Worm (Caenorhabditis elegans) whole organism, late embryonic: ENCODE results near the gene F47B10.8.

Experiments used
- F13H6.1 ChIP-seq: sonication (generic microtip); optimal IDR thresholded peaks from 2 replicates; lab custom pipeline; 2016; ENCODE audit warnings: missing genetic modification characterization, missing compliant biosample characterization
- K02D7.2 ChIP-seq: sonication (generic microtip); optimal IDR thresholded peaks from 2 replicates; lab custom pipeline; 2017; ENCODE audit warnings: mild to moderate bottlenecking, missing genetic modification characterization, missing compliant biosample characterization
- K09A11.1 ChIP-seq: sonication (generic microtip); optimal IDR thresholded peaks from 2 replicates; lab custom pipeline; 2017; ENCODE audit warnings: antibody characterized with exemption, mild to moderate bottlenecking, missing genetic modification characterization, missing compliant biosample characterization; ENCODE audit not compliant: insufficient read depth
- Y22D7AL.16 ChIP-seq: sonication (generic microtip); optimal IDR thresholded peaks from 2 replicates; lab custom pipeline; 2016; ENCODE audit warnings: missing genetic modification characterization, missing compliant biosample characterization
- ama-1 ChIP-seq: fragments of 150-350 bp; optimal IDR thresholded peaks from 2 replicates; lab custom pipeline; 2014
- ceh-14 ChIP-seq: sonication (generic microtip); optimal IDR thresholded peaks from 2 replicates; lab custom pipeline; 2016; ENCODE audit warnings: missing genotype, missing genetic modification characterization, missing compliant biosample characterization
- ceh-2 ChIP-seq: sonication (generic microtip); optimal IDR thresholded peaks from 2 replicates; lab custom pipeline; 2016; ENCODE audit warnings: missing genotype, missing genetic modification characterization, missing compliant biosample characterization
- ceh-24 ChIP-seq: sonication (generic microtip); optimal IDR thresholded peaks from 2 replicates; lab custom pipeline; 2016; ENCODE audit warnings: mild to moderate bottlenecking, missing genetic modification characterization, missing compliant biosample characterization
- ceh-45 ChIP-seq: fragments of 200-800 bp; sonication (Bioruptor generic); IDR thresholded peaks from 2 replicates; pipeline ENCODE4 v1.3.6; 2022; ENCODE audit warnings: missing genetic modification reagents, missing genetic modification characterization, missing compliant biosample characterization
- ceh-6 ChIP-seq: fragments of 200-800 bp; sonication (Bioruptor generic); optimal IDR thresholded peaks from 2 replicates; lab custom pipeline; 2018; ENCODE audit warnings: mild to moderate bottlenecking, missing genetic modification characterization, missing compliant biosample characterization
- elt-2 ChIP-seq: sonication (generic microtip); optimal IDR thresholded peaks from 2 replicates; lab custom pipeline; 2016; ENCODE audit warnings: missing genetic modification reagents, missing genetic modification characterization, missing compliant biosample characterization
- elt-4 ChIP-seq: sonication (generic microtip); optimal IDR thresholded peaks from 2 replicates; lab custom pipeline; 2016; ENCODE audit warnings: missing genetic modification characterization, missing compliant biosample characterization
- ets-4 ChIP-seq: sonication (generic microtip); optimal IDR thresholded peaks from 2 replicates; lab custom pipeline; 2016; ENCODE audit warnings: missing genetic modification characterization, missing compliant biosample characterization
- eyg-1 ChIP-seq: sonication (generic microtip); optimal IDR thresholded peaks from 2 replicates; lab custom pipeline; 2016; ENCODE audit warnings: missing genotype, missing genetic modification characterization, missing compliant biosample characterization
- fkh-10 ChIP-seq: fragments of 150-350 bp; optimal IDR thresholded peaks from 2 replicates; lab custom pipeline; 2014; ENCODE audit warnings: missing biosample characterization, missing genetic modification reagents, missing genetic modification characterization
- gmeb-2 ChIP-seq: sonication (generic microtip); optimal IDR thresholded peaks from 2 replicates; lab custom pipeline; 2016; ENCODE audit warnings: missing genetic modification characterization, inconsistent platforms, missing compliant biosample characterization
- hlh-13 ChIP-seq: fragments of 200-800 bp; sonication (Bioruptor generic); optimal IDR thresholded peaks from 2 replicates; lab custom pipeline; 2018; ENCODE audit warnings: mild to moderate bottlenecking, missing genetic modification characterization, missing compliant biosample characterization
- hlh-15 ChIP-seq: sonication (generic microtip); optimal IDR thresholded peaks from 2 replicates; lab custom pipeline; 2016; ENCODE audit warnings: missing genetic modification characterization, missing compliant biosample characterization
- lim-6 ChIP-seq: sonication (generic microtip); optimal IDR thresholded peaks from 2 replicates; lab custom pipeline; 2016; ENCODE audit warnings: missing genetic modification characterization, missing compliant biosample characterization
- madf-2 ChIP-seq: sonication (generic microtip); optimal IDR thresholded peaks from 2 replicates; lab custom pipeline; 2017; ENCODE audit warnings: missing genetic modification characterization, missing compliant biosample characterization
- nhr-11 ChIP-seq: fragments of 150-350 bp; optimal IDR thresholded peaks from 2 replicates; lab custom pipeline; 2014; ENCODE audit warnings: missing biosample characterization, missing genetic modification characterization
- npax-4 ChIP-seq: sonication (generic microtip); optimal IDR thresholded peaks from 2 replicates; lab custom pipeline; 2016; ENCODE audit warnings: missing genetic modification characterization, missing compliant biosample characterization
- odd-2 ChIP-seq: sonication (generic microtip); optimal IDR thresholded peaks from 2 replicates; lab custom pipeline; 2017; ENCODE audit warnings: antibody characterized with exemption, mild to moderate bottlenecking, missing genetic modification characterization, missing compliant biosample characterization
- pag-3 ChIP-seq: sonication (generic microtip); optimal IDR thresholded peaks from 2 replicates; lab custom pipeline; 2016; ENCODE audit warnings: missing compliant biosample characterization, missing genetic modification characterization, borderline replicate concordance
- pat-9 ChIP-seq: fragments of 200-800 bp; sonication (Bioruptor generic); optimal IDR thresholded peaks from 2 replicates; lab custom pipeline; 2018; ENCODE audit warnings: mild to moderate bottlenecking, missing genetic modification characterization, moderate library complexity, missing compliant biosample characterization
- pha-2 ChIP-seq: sonication (generic microtip); optimal IDR thresholded peaks from 2 replicates; lab custom pipeline; 2017; ENCODE audit warnings: mild to moderate bottlenecking, missing genetic modification characterization, missing compliant biosample characterization
- pqm-1 ChIP-seq: sonication (generic microtip); optimal IDR thresholded peaks from 2 replicates; lab custom pipeline; 2016; ENCODE audit warnings: missing genetic modification characterization, missing compliant biosample characterization
- rnt-1 ChIP-seq: sonication (generic microtip); optimal IDR thresholded peaks from 2 replicates; lab custom pipeline; 2016; ENCODE audit warnings: missing genetic modification characterization, missing compliant biosample characterization
- sox-2 ChIP-seq: fragments of 200-800 bp; sonication (Bioruptor generic); IDR thresholded peaks from 2 replicates; pipeline ENCODE4 v1.3.6; 2022; ENCODE audit warnings: missing genetic modification reagents, missing genetic modification characterization, missing compliant biosample characterization
- sox-4 ChIP-seq: sonication (generic microtip); optimal IDR thresholded peaks from 2 replicates; lab custom pipeline; 2017; ENCODE audit warnings: mild to moderate bottlenecking, missing genetic modification characterization, inconsistent platforms, missing compliant biosample characterization
- syd-9 ChIP-seq: sonication (generic microtip); optimal IDR thresholded peaks from 2 replicates; lab custom pipeline; 2016; ENCODE audit warnings: mild to moderate bottlenecking, missing genetic modification characterization, moderate library complexity, missing compliant biosample characterization
- tbx-2 ChIP-seq: sonication (generic microtip); optimal IDR thresholded peaks from 2 replicates; lab custom pipeline; 2016; ENCODE audit warnings: missing genetic modification characterization, missing compliant biosample characterization
- tbx-7 ChIP-seq: sonication (generic microtip); optimal IDR thresholded peaks from 2 replicates; lab custom pipeline; 2016; ENCODE audit warnings: missing genotype, missing genetic modification characterization, missing compliant biosample characterization
- ttx-3 ChIP-seq: sonication (generic microtip); optimal IDR thresholded peaks from 2 replicates; lab custom pipeline; 2016; ENCODE audit warnings: missing genetic modification reagents, missing genetic modification characterization, missing compliant biosample characterization
- unc-3 ChIP-seq, 2 experiments: fragments of 200-800 bp in 1 of 2; sonication (Bioruptor generic) in 1 of 2; sonication (generic microtip) in 1 of 2; conservative IDR thresholded peaks in 1 of 2; optimal IDR thresholded peaks in 1 of 2; 2 replicates each; pipeline versions ENCODE4 v1.3.6 to Lab custom; 2016 to 2022; ENCODE audit warnings: missing compliant biosample characterization in 2 of 2, missing genetic modification characterization in 2 of 2, missing genetic modification reagents in 1 of 2
- unc-42 ChIP-seq: sonication (generic microtip); optimal IDR thresholded peaks from 2 replicates; lab custom pipeline; 2016; ENCODE audit warnings: missing genotype, missing genetic modification characterization, missing compliant biosample characterization
- unc-55 ChIP-seq: sonication (generic microtip); optimal IDR thresholded peaks from 2 replicates; lab custom pipeline; 2017; ENCODE audit warnings: missing biosample characterization, missing genetic modification reagents, missing genetic modification characterization
- unc-86 ChIP-seq: sonication (generic microtip); optimal IDR thresholded peaks from 2 replicates; lab custom pipeline; 2016; ENCODE audit warnings: missing genetic modification characterization, missing compliant biosample characterization

Gene F47B10.8

DNA sequence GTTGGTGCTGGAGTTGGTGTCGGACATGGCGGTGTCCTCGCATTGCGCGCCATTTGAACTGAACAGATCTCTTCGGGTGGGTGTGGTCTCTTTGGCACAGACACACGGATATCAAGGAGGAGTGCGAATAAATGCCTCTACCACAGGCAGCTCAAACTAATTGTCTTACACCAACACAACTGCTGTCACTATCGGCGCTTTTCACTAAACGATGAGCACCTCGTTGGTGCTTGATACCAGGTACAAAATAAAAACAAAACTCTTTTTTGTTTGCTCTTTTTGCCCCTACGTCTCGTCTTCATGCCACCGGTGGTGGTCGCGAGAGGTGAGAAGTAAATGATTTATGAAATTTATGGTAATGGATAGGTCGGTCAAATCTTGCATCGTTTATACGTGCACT lies at the start of gene F47B10.8:
TSS of gene F47B10.8 (minus strand) at position 101 of the 400 bp plus-strand sequence.
- TF ChIP-seq odd-2 (tag; lab: Kevin White, UChicago) = no peak
- no peak for TF ChIP-seq ets-4
- no peak for TF ChIP-seq nhr-11 (tag; lab: Kevin White, UChicago)
- no peak for TF ChIP-seq unc-3 (GFP tag; conservative IDR thresholded peaks at IDR 0.05; lab: Robert Waterston, UW)
- TF ChIP-seq unc-3 (tag; optimal IDR thresholded peaks at IDR 0.05; lab: Kevin White, UChicago) = no peak
- no peak for TF ChIP-seq ceh-45 (GFP tag; lab: Robert Waterston, UW)
- TF ChIP-seq elt-4 = no peak
- TF ChIP-seq gmeb-2 (tag; lab: Kevin White, UChicago) = no peak
- TF ChIP-seq K09A11.1 = no peak
- no peak for TF ChIP-seq fkh-10 (GFP tag; lab: Kevin White, UChicago)
- TF ChIP-seq ceh-6 (GFP tag; lab: Kevin White, UChicago) = no peak
- TF ChIP-seq pha-2 = no peak
- TF ChIP-seq rnt-1 (tag; lab: Kevin White, UChicago) = no peak
- no peak for TF ChIP-seq hlh-15 (tag; lab: Kevin White, UChicago)
- TF ChIP-seq, all 69 proteins: peak for 0

ce11 chrX:10959136-10959535 lies 48.5 kb upstream of the F47B10.8 start, which contains the start of gene K09C8.2:
Gene K09C8.2, plus strand, starts transcription at chrX:10959436.
- TF ChIP-seq Y22D7AL.16 (tag; lab: Kevin White, UChicago) (no peak), hlh-13 (GFP tag; lab: Kevin White, UChicago) (no peak), pqm-1 (tag; lab: Kevin White, UChicago) (no peak), ttx-3 (no peak), npax-4 (tag; lab: Kevin White, UChicago) (no peak), lim-6 (no peak), tbx-7 (tag; lab: Kevin White, UChicago) (no peak), unc-55 (GFP tag; lab: Kevin White, UChicago) (no peak), sox-4 (tag; lab: Kevin White, UChicago) (no peak), ceh-14 (tag; lab: Kevin White, UChicago) (no peak), unc-3 (GFP tag; conservative IDR thresholded peaks at IDR 0.05; lab: Robert Waterston, UW) (no peak), unc-3 (tag; optimal IDR thresholded peaks at IDR 0.05; lab: Kevin White, UChicago) (no peak), elt-2 (no peak), eyg-1 (tag; lab: Kevin White, UChicago) (no peak), ceh-24 (tag; lab: Kevin White, UChicago) (no peak)

DNA sequence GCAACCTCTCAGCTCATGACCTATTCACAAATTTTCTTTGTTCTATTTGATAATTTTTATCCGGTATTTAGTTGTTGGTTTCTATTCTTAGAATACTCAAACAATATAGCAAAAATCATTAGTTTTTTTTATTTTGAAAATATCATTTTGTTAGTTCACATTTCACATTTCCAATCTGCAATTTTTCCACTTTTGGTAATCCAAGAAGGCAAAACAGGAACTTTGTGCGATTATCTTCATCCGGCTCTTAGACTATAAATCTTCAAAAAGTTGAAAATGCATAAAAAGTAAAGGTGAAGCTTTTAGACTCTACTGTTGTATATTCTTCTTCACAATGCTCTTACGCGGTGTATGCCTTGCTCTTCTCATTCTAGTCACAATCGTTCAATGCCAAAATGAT lies 47.8 kb upstream of the F47B10.8 start, which contains the start of gene nlp-19:
TSS of gene nlp-19 (plus strand) at position 301 of the 400 bp plus-strand sequence.
- TF ChIP-seq pqm-1 (tag; lab: Kevin White, UChicago) (no peak), K02D7.2 (no peak), sox-2 (no peak), rnt-1 (tag; lab: Kevin White, UChicago) (no peak), madf-2 (tag; lab: Kevin White, UChicago) (no peak), unc-42 (tag; lab: Kevin White, UChicago) (no peak), ceh-2 (tag; lab: Kevin White, UChicago) (no peak), syd-9 (tag; lab: Kevin White, UChicago) (no peak), tbx-2 (tag; lab: Kevin White, UChicago) (no peak), ama-1 (lab: Kevin White, UChicago) (no peak), unc-86 (no peak), F13H6.1 (tag; lab: Kevin White, UChicago) (no peak), sox-4 (tag; lab: Kevin White, UChicago) (no peak), pag-3 (no peak), unc-55 (GFP tag; lab: Kevin White, UChicago) (no peak), hlh-15 (tag; lab: Kevin White, UChicago) (no peak), pat-9 (tag; lab: Kevin White, UChicago) (no peak)
